Fruit fly (Drosophila melanogaster) whole organism, adult: ENCODE measurements around the gene CG7702.

Experiments
- CG12768 ChIP-seq: fragments of 200-800 bp; sonication (Bioruptor generic); optimal IDR thresholded peaks from 2 replicates; lab custom pipeline; 2017; ENCODE audit warnings: missing biosample characterization, missing genetic modification characterization, mild to moderate bottlenecking, moderate library complexity, missing genetic modification reagents
- CG1620 ChIP-seq: fragments of 200-800 bp; sonication (Bioruptor generic); optimal IDR thresholded peaks from 2 replicates; lab custom pipeline; 2016; ENCODE audit warnings: missing biosample characterization, missing genetic modification characterization
- CG7045 ChIP-seq: fragments of 200-800 bp; sonication (Bioruptor generic); optimal IDR thresholded peaks from 2 replicates; lab custom pipeline; 2017; ENCODE audit warnings: missing biosample characterization, mild to moderate bottlenecking, missing genetic modification characterization
- CG7101 ChIP-seq: fragments of 200-800 bp; sonication (Bioruptor generic); optimal IDR thresholded peaks from 2 replicates; lab custom pipeline; 2018; ENCODE audit warnings: missing biosample characterization, mild to moderate bottlenecking, missing genetic modification characterization, moderate library complexity
- Clk ChIP-seq: fragments of 200-800 bp; sonication (Bioruptor generic); optimal IDR thresholded peaks from 2 replicates; lab custom pipeline; 2017; ENCODE audit warnings: missing biosample characterization, missing genetic modification characterization
- Crg-1 ChIP-seq: fragments of 200-800 bp; sonication (Bioruptor generic); optimal IDR thresholded peaks from 2 replicates; lab custom pipeline; 2016; ENCODE audit warnings: missing biosample characterization, missing genetic modification characterization
- Mnt ChIP-seq: fragments of 200-800 bp; sonication (Bioruptor generic); optimal IDR thresholded peaks from 2 replicates; lab custom pipeline; 2016; ENCODE audit warnings: missing biosample characterization, mild to moderate bottlenecking, missing genetic modification characterization
- cic ChIP-seq: fragments of 200-800 bp; sonication (Bioruptor generic); optimal IDR thresholded peaks from 2 replicates; lab custom pipeline; 2017; ENCODE audit warnings: missing biosample characterization, mild to moderate bottlenecking, missing genetic modification characterization, moderate library complexity
- cnc ChIP-seq, 2 experiments: fragments of >200 bp; optimal IDR thresholded peaks; 2 replicates each; lab custom pipeline; 2017
- kay ChIP-seq: fragments of 200-800 bp; sonication (Bioruptor generic); peaks from one replicate; lab custom pipeline; 2016; ENCODE audit warnings: missing biosample characterization, missing genetic modification characterization, borderline replicate concordance
- toe ChIP-seq: fragments of 200-800 bp; sonication (Bioruptor generic); optimal IDR thresholded peaks from 2 replicates; lab custom pipeline; 2016; ENCODE audit warnings: missing biosample characterization, missing genetic modification characterization

dm6 chr3R:18705150-18705549, 36.0 kb downstream of the CG7702 start, which contains the start of the genes ChAT and VAChT:
- TF ChIP-seq CG7101 = no peak
- no peak for TF ChIP-seq CG7045 (GFP tag; lab: Kevin White, UChicago)
- no peak for TF ChIP-seq Mnt
- no peak for TF ChIP-seq Clk (GFP tag; lab: Kevin White, UChicago)
- no peak for TF ChIP-seq Crg-1
- TF ChIP-seq cnc (optimal IDR thresholded peaks at IDR 0.05; lab: Kevin White, UChicago) = no peak
- TF ChIP-seq CG1620 (GFP tag; lab: Kevin White, UChicago) = no peak
- no peak for TF ChIP-seq toe (GFP tag; lab: Kevin White, UChicago)
- no peak for TF ChIP-seq kay
- no peak for TF ChIP-seq CG12768
- no peak for TF ChIP-seq cic
